Worm (Caenorhabditis elegans): Measurements from ENCODE around the gene nol-10.

The nol-10 gene

DNA sequence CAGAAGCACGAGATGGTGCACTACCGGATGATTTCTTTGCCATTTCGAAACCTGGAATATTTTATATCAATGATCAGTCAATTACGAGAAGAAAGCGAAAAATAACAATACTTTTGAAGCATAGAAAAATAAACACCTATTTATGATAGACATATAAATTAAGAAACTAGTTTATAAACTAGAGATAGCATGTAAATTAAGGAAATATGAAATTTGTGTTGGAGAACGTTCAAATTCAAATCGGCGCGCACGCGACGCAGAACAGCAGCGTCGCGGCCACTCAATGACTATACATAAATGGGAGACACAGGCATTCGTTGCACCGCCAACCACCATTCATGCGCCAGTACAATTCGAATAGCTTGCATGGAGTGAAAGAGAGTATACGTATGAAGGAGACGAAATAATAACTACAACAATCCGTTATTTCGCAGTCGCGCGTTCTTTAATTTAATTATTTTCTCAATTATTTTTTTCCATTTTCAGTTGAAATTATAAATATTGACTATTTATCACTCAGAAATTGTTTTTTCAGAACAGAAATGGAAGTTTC is at the start of gene nol-10, which contains the start of gene cec-5:
TSS of gene nol-10 (plus strand) at position 536 of the 553 bp plus-strand sequence.
TSS of gene cec-5 (minus strand) at position 51 of the 553 bp plus-strand sequence.
- TF ChIP-seq nhr-129 (tag; optimal IDR thresholded peaks at IDR 0.05) (peak; percentile 85), peb-1 (tag; optimal IDR thresholded peaks at IDR 0.05) (no peak), sma-9 (GFP tag; optimal IDR thresholded peaks at IDR 0.05) (peak; percentile 31), sma-9 (tag; optimal IDR thresholded peaks at IDR 0.05) (no peak), sma-3 (GFP tag; optimal IDR thresholded peaks at IDR 0.05) (peak; percentile 57), ceh-82 (tag; optimal IDR thresholded peaks at IDR 0.05) (peak; percentile 9), crh-2 (tag; optimal IDR thresholded peaks at IDR 0.05) (peak; percentile 86), ama-1 (optimal IDR thresholded peaks at IDR 0.05) (no peak), nhr-12 (tag; optimal IDR thresholded peaks at IDR 0.05) (no peak), aly-2 (tag; optimal IDR thresholded peaks at IDR 0.05) (no peak), ztf-11 (tag; optimal IDR thresholded peaks at IDR 0.05) (no peak), lin-11 (tag; optimal IDR thresholded peaks at IDR 0.05) (peak; percentile 70), ztf-1 (GFP tag; conservative IDR thresholded peaks at IDR 0.05) (no peak), nhr-237 (tag; optimal IDR thresholded peaks at IDR 0.05) (no peak), mbf-1 (tag; optimal IDR thresholded peaks at IDR 0.05) (no peak), nhr-77 (tag; optimal IDR thresholded peaks at IDR 0.05) (no peak), lin-13 (GFP tag; optimal IDR thresholded peaks at IDR 0.05) (peak; percentile 90), mdl-1 (tag; optimal IDR thresholded peaks at IDR 0.05) (peak in 1 of 2 experiments; percentile 9), gmeb-1 (tag; optimal IDR thresholded peaks at IDR 0.05) (peak; percentile 60), lin-39 (tag; optimal IDR thresholded peaks at IDR 0.05) (no peak), F13H6.1 (tag; optimal IDR thresholded peaks at IDR 0.05) (peak; percentile 84), snpc-4 (tag; optimal IDR thresholded peaks at IDR 0.05) (peak; percentile 53), ceh-16 (tag; optimal IDR thresholded peaks at IDR 0.05) (no peak), egl-27 (tag; optimal IDR thresholded peaks at IDR 0.05) (peak; percentile 13), fos-1 (tag; optimal IDR thresholded peaks at IDR 0.05) (peak; percentile 77), nhr-21 (tag; optimal IDR thresholded peaks at IDR 0.05) (peak; percentile 43), mab-5 (tag; optimal IDR thresholded peaks at IDR 0.05) (peak; percentile 42), nhr-11 (tag; optimal IDR thresholded peaks at IDR 0.05) (no peak), R02D3.7 (tag; optimal IDR thresholded peaks at IDR 0.05) (no peak), elt-3 (tag; optimal IDR thresholded peaks at IDR 0.05) (no peak), Y55F3AM.14 (GFP tag; optimal IDR thresholded peaks at IDR 0.05) (no peak), unc-62 (GFP tag; optimal IDR thresholded peaks at IDR 0.05) (no peak), ztf-4 (tag; optimal IDR thresholded peaks at IDR 0.05) (peak; percentile 13), nhr-6 (tag; optimal IDR thresholded peaks at IDR 0.05) (peak; percentile 48), unc-39 (tag; optimal IDR thresholded peaks at IDR 0.05) (no peak), zag-1 (tag; optimal IDR thresholded peaks at IDR 0.05) (peak; percentile 78), nhr-25 (tag; optimal IDR thresholded peaks at IDR 0.05) (peak; percentile 79), elt-1 (tag; optimal IDR thresholded peaks at IDR 0.05) (no peak), C34F6.9 (tag; optimal IDR thresholded peaks at IDR 0.05) (peak; percentile 91), blmp-1 (tag; optimal IDR thresholded peaks at IDR 0.05; ENCODE audit: insufficient read depth) (peak; percentile 33), nhr-23 (tag; optimal IDR thresholded peaks at IDR 0.05) (no peak), sem-4 (tag; optimal IDR thresholded peaks at IDR 0.05) (peak; percentile 92), skn-1 (tag; optimal IDR thresholded peaks at IDR 0.05) (no peak), unc-55 (GFP tag; optimal IDR thresholded peaks at IDR 0.05) (peak; percentile 96), lsy-2 (tag; optimal IDR thresholded peaks at IDR 0.05) (peak; percentile 56 to 86), nhr-10 (tag; optimal IDR thresholded peaks at IDR 0.05) (no peak), alr-1 (tag; optimal IDR thresholded peaks at IDR 0.05) (no peak), dmd-4 (tag; optimal IDR thresholded peaks at IDR 0.05) (no peak), ZK546.5 (tag; optimal IDR thresholded peaks at IDR 0.05) (no peak)
